Worm (Caenorhabditis elegans): ENCODE data around the gene isp-1.

isp-1 gene

DNA sequence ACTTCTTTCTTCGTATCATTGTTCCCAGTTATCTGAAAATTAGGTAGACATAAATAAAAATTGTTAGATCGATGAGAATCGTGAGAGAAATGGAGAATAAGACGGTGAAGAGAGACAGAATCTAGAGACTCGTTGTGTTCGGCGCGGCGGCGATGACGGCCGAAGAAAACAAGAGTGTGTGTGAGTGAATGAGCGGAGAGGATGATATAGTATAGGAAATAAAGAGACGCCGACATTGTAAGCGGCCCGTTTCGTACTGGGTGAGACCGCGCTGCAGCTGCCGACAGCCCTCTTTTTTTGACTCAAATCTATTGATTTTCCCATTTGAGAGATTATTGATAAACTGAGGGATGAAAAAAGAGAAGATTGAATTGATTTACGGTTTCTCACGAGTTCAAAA is 23.7 kb downstream of the isp-1 start, which contains the start of gene Y42H9AR.4 (continued):
- TF ChIP-seq ZK546.5 (tag; optimal IDR thresholded peaks at IDR 0.05) = no peak
- peak; percentile 39 for TF ChIP-seq elt-2 (tag; optimal IDR thresholded peaks at IDR 0.05)
- no peak for TF ChIP-seq fkh-2 (tag; optimal IDR thresholded peaks at IDR 0.05)
- no peak for TF ChIP-seq ceh-9 (tag; optimal IDR thresholded peaks at IDR 0.05)
- no peak for TF ChIP-seq nhr-237 (tag; optimal IDR thresholded peaks at IDR 0.05)
- no peak for TF ChIP-seq R02D3.7 (tag; optimal IDR thresholded peaks at IDR 0.05)
- TF ChIP-seq skn-1 (tag; optimal IDR thresholded peaks at IDR 0.05) = no peak
- TF ChIP-seq hmg-11 (tag; optimal IDR thresholded peaks at IDR 0.05) = peak; percentile 40
- no peak for TF ChIP-seq elt-3 (tag; optimal IDR thresholded peaks at IDR 0.05)
- TF ChIP-seq unc-39 (tag; optimal IDR thresholded peaks at IDR 0.05) = no peak
- TF ChIP-seq ceh-82 (tag; optimal IDR thresholded peaks at IDR 0.05) = no peak
- no peak for TF ChIP-seq nhr-67 (tag; optimal IDR thresholded peaks at IDR 0.05)

DNA sequence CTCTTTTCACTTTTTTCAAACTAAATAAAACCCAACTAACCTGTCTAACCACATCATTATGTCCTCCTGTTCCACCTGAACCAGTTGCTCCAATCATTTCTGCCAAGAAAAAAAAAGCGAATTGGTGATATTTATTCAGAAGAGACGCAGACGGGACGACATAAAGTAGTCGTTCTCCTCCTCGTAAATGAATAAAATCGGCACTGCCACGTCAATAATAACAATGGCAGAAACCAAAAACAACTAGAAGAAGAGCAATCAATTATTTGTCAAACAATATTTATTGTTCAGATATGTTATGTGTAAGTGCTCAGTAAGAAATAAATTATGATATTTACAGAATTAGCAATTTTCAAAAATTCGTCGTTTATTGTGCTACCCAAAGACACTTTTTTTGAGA is 28.4 kb downstream of the isp-1 start, which contains the start of gene rabs-5:
Gene rabs-5, minus strand, starts transcription at position 101 of the 400 bp plus-strand sequence.
- TF ChIP-seq lin-39 (tag; optimal IDR thresholded peaks at IDR 0.05) = no peak
- TF ChIP-seq mdl-1 (tag; optimal IDR thresholded peaks at IDR 0.05) = no peak
- TF ChIP-seq skn-1 (tag; optimal IDR thresholded peaks at IDR 0.05) = no peak
- no peak for TF ChIP-seq ztf-4 (tag; optimal IDR thresholded peaks at IDR 0.05)
- no peak for TF ChIP-seq egl-27 (tag; optimal IDR thresholded peaks at IDR 0.05)
- no peak for TF ChIP-seq zag-1 (tag; optimal IDR thresholded peaks at IDR 0.05)
- no peak for TF ChIP-seq pha-4 (tag; optimal IDR thresholded peaks at IDR 0.05)
- no peak for TF ChIP-seq ceh-28 (tag; optimal IDR thresholded peaks at IDR 0.05)

DNA sequence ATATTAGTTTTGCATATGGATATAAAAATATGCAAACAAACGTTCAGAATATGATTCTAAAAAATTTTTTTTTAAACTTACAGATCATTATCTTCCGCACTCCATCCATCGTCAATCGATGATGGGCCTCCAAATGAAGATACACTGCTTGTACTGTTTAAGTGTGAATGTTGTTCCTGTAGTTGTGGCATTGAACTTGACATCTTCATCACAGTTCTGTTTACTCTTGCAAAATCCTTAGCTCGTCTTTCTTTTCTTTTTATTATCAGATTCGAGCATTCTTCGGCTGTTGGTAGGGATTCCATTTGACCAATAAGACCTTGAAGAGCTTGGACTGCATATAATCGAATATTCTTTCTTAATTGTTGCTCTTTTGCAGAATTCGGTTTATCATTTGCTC is 30.8 kb downstream of the isp-1 start:
- no peak for TF ChIP-seq ceh-28 (tag; optimal IDR thresholded peaks at IDR 0.05)
- TF ChIP-seq pha-4 (tag; optimal IDR thresholded peaks at IDR 0.05) = no peak
- TF ChIP-seq nhr-23 (tag; optimal IDR thresholded peaks at IDR 0.05) = no peak
- TF ChIP-seq ama-1 (optimal IDR thresholded peaks at IDR 0.05) = no peak
- no peak for TF ChIP-seq skn-1 (tag; optimal IDR thresholded peaks at IDR 0.05)
- TF ChIP-seq nhr-11 (tag; optimal IDR thresholded peaks at IDR 0.05) = no peak
- no peak for TF ChIP-seq elt-2 (tag; optimal IDR thresholded peaks at IDR 0.05)
- TF ChIP-seq snpc-4 (tag; optimal IDR thresholded peaks at IDR 0.05) = no peak
- TF ChIP-seq nhr-237 (tag; optimal IDR thresholded peaks at IDR 0.05) = no peak
- no peak for TF ChIP-seq ZK546.5 (tag; optimal IDR thresholded peaks at IDR 0.05)
- TF ChIP-seq aly-2 (tag; optimal IDR thresholded peaks at IDR 0.05) = no peak
- TF ChIP-seq nhr-43 (tag; optimal IDR thresholded peaks at IDR 0.05; ENCODE audit: poor library complexity, severe bottlenecking) = no peak
- TF ChIP-seq egl-27 (tag; optimal IDR thresholded peaks at IDR 0.05) = no peak
- TF ChIP-seq pqm-1 (tag; optimal IDR thresholded peaks at IDR 0.05) = no peak
- no peak for TF ChIP-seq eor-1 (tag; optimal IDR thresholded peaks at IDR 0.05)
- no peak for TF ChIP-seq hmg-11 (tag; optimal IDR thresholded peaks at IDR 0.05)
- no peak for TF ChIP-seq fos-1 (tag; optimal IDR thresholded peaks at IDR 0.05)
- no peak for TF ChIP-seq ztf-11 (tag; optimal IDR thresholded peaks at IDR 0.05)

DNA sequence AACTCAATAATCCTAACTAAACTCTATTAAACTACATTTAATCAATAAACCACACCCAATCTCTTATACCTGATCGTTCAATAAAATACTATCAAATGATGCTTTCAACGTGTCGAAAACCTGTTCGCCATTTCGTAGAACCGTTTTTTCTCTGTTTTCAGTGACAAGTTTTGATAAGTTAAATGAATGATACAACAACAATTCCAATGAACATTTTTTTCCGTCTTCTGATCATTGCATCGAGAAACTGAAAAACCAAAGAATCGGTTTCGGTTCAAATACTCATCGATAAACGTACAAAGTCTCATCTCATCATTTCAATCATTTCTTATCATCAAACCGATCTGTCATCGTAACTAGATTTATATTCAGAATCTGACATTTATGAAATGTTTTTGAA is 32.7 kb downstream of the isp-1 start:
- peak; percentile 17 for TF ChIP-seq nhr-23 (tag; optimal IDR thresholded peaks at IDR 0.05)
- no peak for TF ChIP-seq snpc-4 (tag; optimal IDR thresholded peaks at IDR 0.05)
- no peak for TF ChIP-seq elt-1 (tag; optimal IDR thresholded peaks at IDR 0.05)
- TF ChIP-seq elt-3 (tag; optimal IDR thresholded peaks at IDR 0.05) = peak in 1 of 3 experiments; percentile 16
- TF ChIP-seq nhr-43 (tag; optimal IDR thresholded peaks at IDR 0.05; ENCODE audit: poor library complexity, severe bottlenecking) = peak; percentile 66

DNA sequence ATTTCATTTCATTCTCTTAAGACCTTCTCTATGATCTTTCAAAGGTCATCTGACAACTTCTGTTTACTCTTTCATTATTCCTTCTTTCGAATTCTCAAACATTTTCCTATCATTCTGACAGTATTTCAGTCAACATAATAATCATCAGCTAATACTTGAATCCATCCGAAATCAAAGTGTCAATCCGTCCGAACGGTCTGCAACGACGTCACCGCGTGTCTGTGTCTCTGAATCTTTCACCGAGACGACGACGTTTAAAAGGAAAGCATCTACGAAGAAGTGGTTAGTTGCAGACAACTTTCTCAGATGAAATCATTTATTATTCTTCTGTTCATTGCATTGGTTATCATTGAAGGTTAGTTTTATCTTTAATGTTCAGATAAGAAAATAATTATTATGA is 33.6 kb downstream of the isp-1 start, which contains the start of gene Y42H9AR.5:
Gene Y42H9AR.5, plus strand, starts transcription at position 301 of the 400 bp plus-strand sequence.
- TF ChIP-seq nhr-67 (tag; optimal IDR thresholded peaks at IDR 0.05) = no peak
- no peak for TF ChIP-seq ZK546.5 (tag; optimal IDR thresholded peaks at IDR 0.05)
- TF ChIP-seq nhr-23 (tag; optimal IDR thresholded peaks at IDR 0.05) = no peak
- peak in 1 of 3 experiments; percentile 39 for TF ChIP-seq elt-3 (tag; optimal IDR thresholded peaks at IDR 0.05)

DNA sequence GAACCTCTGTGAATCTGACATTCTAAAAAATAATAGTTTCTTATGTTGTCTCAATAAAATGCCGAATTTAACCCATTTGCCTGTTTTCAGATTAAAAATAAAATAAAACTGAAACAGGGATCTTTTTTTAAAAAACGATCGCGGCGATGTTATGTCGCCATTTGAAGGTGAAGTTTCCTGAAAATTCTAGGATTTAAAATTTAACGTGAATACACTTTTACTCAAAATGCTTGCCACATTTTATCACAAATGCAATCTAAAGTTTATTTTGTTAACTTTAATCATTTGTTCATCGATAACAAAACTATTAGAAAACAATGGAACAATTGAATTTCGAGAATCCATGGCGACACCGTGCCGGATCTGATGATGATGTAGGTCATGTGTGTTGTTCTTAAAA is 36.3 kb downstream of the isp-1 start, which contains the start of gene Y42H9AR.2:
Gene Y42H9AR.2, plus strand, starts transcription at position 301 of the 400 bp plus-strand sequence.
- TF ChIP-seq unc-39 (tag; optimal IDR thresholded peaks at IDR 0.05) (no peak), mdl-1 (tag; optimal IDR thresholded peaks at IDR 0.05) (no peak), daf-12 (tag; optimal IDR thresholded peaks at IDR 0.05) (no peak), ama-1 (optimal IDR thresholded peaks at IDR 0.05) (no peak), hmg-11 (tag; optimal IDR thresholded peaks at IDR 0.05) (no peak), ceh-82 (tag; optimal IDR thresholded peaks at IDR 0.05) (no peak), elt-2 (tag; optimal IDR thresholded peaks at IDR 0.05) (no peak), ceh-28 (tag; optimal IDR thresholded peaks at IDR 0.05) (no peak), nhr-11 (tag; optimal IDR thresholded peaks at IDR 0.05) (no peak), nhr-25 (tag; optimal IDR thresholded peaks at IDR 0.05) (no peak), lin-39 (tag; optimal IDR thresholded peaks at IDR 0.05) (no peak), aly-2 (tag; optimal IDR thresholded peaks at IDR 0.05) (no peak), nhr-28 (tag; optimal IDR thresholded peaks at IDR 0.05) (no peak), fkh-2 (tag; optimal IDR thresholded peaks at IDR 0.05) (no peak), ZK546.5 (tag; optimal IDR thresholded peaks at IDR 0.05) (no peak), skn-1 (tag; optimal IDR thresholded peaks at IDR 0.05) (no peak), pha-4 (tag; optimal IDR thresholded peaks at IDR 0.05) (no peak), elt-3 (tag; optimal IDR thresholded peaks at IDR 0.05) (no peak), lin-15B (tag; optimal IDR thresholded peaks at IDR 0.05) (no peak)

Data from whole organism, L3 larva.